Fruit fly (Drosophila melanogaster) whole organism, embryonic: Measurements from ENCODE around the gene Rpn11.

Experiments
- CG10366 ChIP-seq: fragments of 200-800 bp; sonication (Bioruptor generic); IDR thresholded peaks from 2 replicates; pipeline ENCODE4 v1.3.6; 2022; ENCODE audit warnings: missing biosample characterization, missing genetic modification characterization
- CG11093 ChIP-seq: fragments of 200-800 bp; sonication (Bioruptor generic); IDR thresholded peaks from 3 replicates; pipeline ENCODE4 v1.3.6; 2022; ENCODE audit warnings: missing biosample characterization, missing genetic modification characterization
- CG12155 ChIP-seq: fragments of 200-800 bp; sonication (Bioruptor generic); optimal IDR thresholded peaks from 3 replicates; lab custom pipeline; 2016; ENCODE audit warnings: missing biosample characterization, missing genetic modification characterization
- CG18619 ChIP-seq: fragments of 200-800 bp; sonication (Bioruptor generic); optimal IDR thresholded peaks from 3 replicates; lab custom pipeline; 2017; ENCODE audit warnings: missing biosample characterization, mild to moderate bottlenecking, missing genetic modification characterization
- CG2120 ChIP-seq: fragments of 200-800 bp; sonication (Bioruptor generic); optimal IDR thresholded peaks from 3 replicates; lab custom pipeline; 2016; ENCODE audit warnings: missing biosample characterization, missing genetic modification characterization
- CG2199 ChIP-seq: fragments of 200-800 bp; sonication (Bioruptor generic); IDR thresholded peaks from 3 replicates; pipeline ENCODE4 v1.3.6; 2022; ENCODE audit warnings: missing biosample characterization, missing genetic modification characterization
- CG2889 ChIP-seq: fragments of 200-800 bp; sonication (Bioruptor generic); IDR thresholded peaks from 3 replicates; pipeline ENCODE4 v1.3.6; 2022; ENCODE audit warnings: missing biosample characterization, missing genetic modification characterization
- CG32532 ChIP-seq: fragments of 200-800 bp; sonication (Bioruptor generic); IDR thresholded peaks from 2 replicates; pipeline ENCODE4 v1.3.6; 2022; ENCODE audit warnings: missing biosample characterization, missing genetic modification characterization
- CG34376 ChIP-seq: fragments of 200-800 bp; sonication (Bioruptor generic); optimal IDR thresholded peaks from 2 replicates; lab custom pipeline; 2018; ENCODE audit warnings: missing biosample characterization, mild to moderate bottlenecking, missing genetic modification characterization
- Dbx ChIP-seq: fragments of 200-800 bp; sonication (Bioruptor generic); IDR thresholded peaks from 3 replicates; pipeline ENCODE4 v1.3.6; 2022; ENCODE audit warnings: missing biosample characterization, missing genetic modification characterization
- Dip2 ChIP-seq: fragments of 200-800 bp; sonication (Bioruptor generic); IDR thresholded peaks from 2 replicates; pipeline ENCODE4 v1.3.6; 2022; ENCODE audit warnings: missing biosample characterization, missing genetic modification characterization
- Doc3 ChIP-seq: fragments of 200-800 bp; sonication (Bioruptor generic); IDR thresholded peaks from 3 replicates; pipeline ENCODE4 v1.3.6; 2022; ENCODE audit warnings: missing biosample characterization, missing genetic modification characterization; ENCODE audit not compliant: partially characterized antibody
- Drgx ChIP-seq: fragments of 200-800 bp; sonication (Bioruptor generic); IDR thresholded peaks from 2 replicates; pipeline ENCODE4 v1.3.6; 2022; ENCODE audit warnings: missing biosample characterization, missing genetic modification characterization
- Elba2 ChIP-seq: fragments of 200-800 bp; sonication (Bioruptor generic); optimal IDR thresholded peaks from 3 replicates; lab custom pipeline; 2016; ENCODE audit warnings: missing biosample characterization, missing genetic modification characterization
- Ets65A ChIP-seq: fragments of 200-800 bp; sonication (Bioruptor generic); peaks from one replicate; lab custom pipeline; 2016; ENCODE audit warnings: missing biosample characterization, missing genetic modification characterization
- Hey ChIP-seq: fragments of 200-800 bp; sonication (Bioruptor generic); optimal IDR thresholded peaks from 3 replicates; lab custom pipeline; 2018; ENCODE audit warnings: missing biosample characterization, mild to moderate bottlenecking, missing genetic modification characterization
- HmgZ ChIP-seq: fragments of 200-800 bp; sonication (Bioruptor generic); optimal IDR thresholded peaks from 2 replicates; lab custom pipeline; 2018; ENCODE audit warnings: missing biosample characterization, mild to moderate bottlenecking, missing genetic modification characterization
- Jarid2 ChIP-seq: fragments of 200-800 bp; sonication (Bioruptor generic); optimal IDR thresholded peaks from 3 replicates; lab custom pipeline; 2017; ENCODE audit warnings: mild to moderate bottlenecking, missing biosample characterization, missing genetic modification reagents, missing genetic modification characterization
- Max ChIP-seq: fragments of 200-800 bp; sonication (Bioruptor generic); optimal IDR thresholded peaks from 2 replicates; lab custom pipeline; 2016; ENCODE audit warnings: missing biosample characterization, mild to moderate bottlenecking, missing genetic modification characterization
- NFAT ChIP-seq: fragments of 200-800 bp; sonication (Bioruptor generic); IDR thresholded peaks from 2 replicates; pipeline ENCODE4 v1.3.6; 2022; ENCODE audit warnings: missing biosample characterization, missing genetic modification characterization
- Pdp1 ChIP-seq, 2 experiments: fragments of 200-800 bp; sonication (Bioruptor generic); optimal IDR thresholded peaks; 3 replicates each; lab custom pipeline; 2016; ENCODE audit warnings: missing biosample characterization in 2 of 2, missing genetic modification characterization in 2 of 2, mild to moderate bottlenecking in 1 of 2, moderate library complexity in 1 of 2
- Ptx1 ChIP-seq: fragments of 200-800 bp; sonication (Bioruptor generic); IDR thresholded peaks from 2 replicates; pipeline ENCODE4 v1.3.6; 2022; ENCODE audit warnings: missing biosample characterization, missing genetic modification characterization
- Taf1 ChIP-seq: fragments of 200-800 bp; sonication (Bioruptor generic); IDR thresholded peaks from 2 replicates; pipeline ENCODE4 v1.3.6; 2022; ENCODE audit warnings: missing biosample characterization, missing genetic modification characterization
- Tbp ChIP-seq: fragments of >200 bp; optimal IDR thresholded peaks from 2 replicates; lab custom pipeline; 2018; ENCODE audit warnings: missing biosample characterization, missing genetic modification characterization
- aop ChIP-seq: fragments of 200-800 bp; sonication (Bioruptor generic); IDR thresholded peaks from 2 replicates; pipeline ENCODE4 v1.3.6; 2022; ENCODE audit warnings: missing biosample characterization, missing genetic modification characterization
- chm ChIP-seq: fragments of 200-800 bp; sonication (Bioruptor generic); IDR thresholded peaks from 2 replicates; pipeline ENCODE4 v1.3.6; 2022; ENCODE audit warnings: missing biosample characterization, missing genetic modification characterization
- crc ChIP-seq: fragments of 200-800 bp; sonication (Bioruptor generic); optimal IDR thresholded peaks from 2 replicates; lab custom pipeline; 2016; ENCODE audit warnings: missing biosample characterization, missing genetic modification characterization
- cwo ChIP-seq: fragments of 200-800 bp; sonication (Bioruptor generic); optimal IDR thresholded peaks from 3 replicates; lab custom pipeline; 2017; ENCODE audit warnings: missing biosample characterization, missing genetic modification characterization, mild to moderate bottlenecking, moderate library complexity, missing genetic modification reagents
- danr ChIP-seq: fragments of 200-800 bp; sonication (Bioruptor generic); IDR thresholded peaks from 2 replicates; pipeline ENCODE4 v1.3.6; 2022; ENCODE audit warnings: missing biosample characterization, missing genetic modification characterization
- fd96Cb ChIP-seq: fragments of 200-800 bp; sonication (Bioruptor generic); optimal IDR thresholded peaks from 2 replicates; lab custom pipeline; 2018; ENCODE audit warnings: missing biosample characterization, mild to moderate bottlenecking, missing genetic modification characterization, moderate library complexity
- gcm2 ChIP-seq: fragments of 200-800 bp; sonication (Bioruptor generic); optimal IDR thresholded peaks from 2 replicates; lab custom pipeline; 2016; ENCODE audit warnings: missing biosample characterization, missing genetic modification characterization
- hth ChIP-seq: fragments of >200 bp; optimal IDR thresholded peaks from 2 replicates; lab custom pipeline; 2017; ENCODE audit warnings: inconsistent platforms
- jigr1 ChIP-seq: fragments of 200-800 bp; sonication (Bioruptor generic); IDR thresholded peaks from 3 replicates; pipeline ENCODE4 v1.3.6; 2022; ENCODE audit warnings: missing biosample characterization, missing genetic modification characterization
- kah ChIP-seq: fragments of 200-800 bp; sonication (Bioruptor generic); optimal IDR thresholded peaks from 2 replicates; lab custom pipeline; 2018; ENCODE audit warnings: missing biosample characterization, mild to moderate bottlenecking, missing genetic modification characterization
- mam ChIP-seq: fragments of 200-800 bp; sonication (Bioruptor generic); optimal IDR thresholded peaks from 3 replicates; lab custom pipeline; 2016; ENCODE audit warnings: missing biosample characterization, missing genetic modification characterization
- pfk ChIP-seq: fragments of 200-800 bp; sonication (Bioruptor generic); optimal IDR thresholded peaks from 2 replicates; lab custom pipeline; 2018; ENCODE audit warnings: missing biosample characterization, mild to moderate bottlenecking, missing genetic modification characterization, moderate library complexity
- pum ChIP-seq: fragments of 200-800 bp; sonication (Bioruptor generic); optimal IDR thresholded peaks from 2 replicates; lab custom pipeline; 2016; ENCODE audit warnings: missing biosample characterization, missing genetic modification characterization
- pzg ChIP-seq: fragments of 200-800 bp; sonication (Bioruptor generic); optimal IDR thresholded peaks from 3 replicates; lab custom pipeline; 2018; ENCODE audit warnings: missing biosample characterization, mild to moderate bottlenecking, missing genetic modification characterization, moderate library complexity
- row ChIP-seq: fragments of 200-800 bp; sonication (Bioruptor generic); IDR thresholded peaks from 3 replicates; pipeline ENCODE4 v1.3.6; 2022; ENCODE audit warnings: missing biosample characterization, missing genetic modification characterization
- slbo ChIP-seq: fragments of 200-800 bp; sonication (Bioruptor generic); IDR thresholded peaks from 2 replicates; pipeline ENCODE4 v1.3.6; 2022; ENCODE audit warnings: missing biosample characterization, missing genetic modification characterization
- sug ChIP-seq: fragments of 200-800 bp; optimal IDR thresholded peaks from 2 replicates; lab custom pipeline; 2019; ENCODE audit warnings: missing biosample characterization, mild to moderate bottlenecking, missing genetic modification characterization, moderate library complexity
- trem ChIP-seq: fragments of 200-800 bp; optimal IDR thresholded peaks from 3 replicates; lab custom pipeline; 2019; ENCODE audit warnings: missing biosample characterization, mild to moderate bottlenecking, missing genetic modification characterization, moderate library complexity

The Rpn11 gene

dm6 chr2L:5092145-5092544, 32.6 kb upstream of the Rpn11 start (continued):
- peak; percentile 47; the same call in 1 of the 3 replicates for TF ChIP-seq CG2199 (GFP tag; lab: Robert Waterston, UW)
- no peak for TF ChIP-seq HmgZ (tag; lab: Kevin White, UChicago)
- TF ChIP-seq Dip2 (GFP tag; lab: Robert Waterston, UW) = no peak
- no peak for TF ChIP-seq Doc3 (GFP tag; lab: Robert Waterston, UW)
- peak; percentile 32 for TF ChIP-seq CG32532 (GFP tag; lab: Robert Waterston, UW)
- no peak for TF ChIP-seq CG12155
- no peak for TF ChIP-seq Taf1 (GFP tag; lab: Robert Waterston, UW)
- TF ChIP-seq pum = no peak
- peak; percentile 44; the same call in 1 of the 2 replicates for TF ChIP-seq NFAT (GFP tag; lab: Robert Waterston, UW)
- no peak for TF ChIP-seq Hey (tag; lab: Kevin White, UChicago)
- TF ChIP-seq jigr1 (GFP tag; lab: Robert Waterston, UW) = no peak
- peak; percentile 9 for TF ChIP-seq CG2120 (GFP tag; lab: Kevin White, UChicago)
- TF ChIP-seq trem (tag; lab: Kevin White, UChicago) = no peak
- TF ChIP-seq Pdp1 (GFP tag; optimal IDR thresholded peaks at IDR 0.05; lab: Kevin White, UChicago) = no peak
- peak; percentile 21; the same call in 1 of the 2 replicates for TF ChIP-seq Ptx1 (GFP tag; lab: Robert Waterston, UW)
- TF ChIP-seq danr = no peak
- peak; percentile 17; the same call in 1 of the 2 replicates for TF ChIP-seq slbo
- no peak for TF ChIP-seq CG2889
- no peak for TF ChIP-seq Elba2 (GFP tag; lab: Kevin White, UChicago)
- TF ChIP-seq CG18619 = no peak
- TF ChIP-seq pfk (GFP tag; lab: Kevin White, UChicago) = no peak
- no peak for TF ChIP-seq fd96Cb (tag; lab: Kevin White, UChicago)
- TF ChIP-seq mam (GFP tag; lab: Kevin White, UChicago) = peak; percentile 31
- TF ChIP-seq sug = peak; percentile 27
- peak; percentile 6 for TF ChIP-seq Ets65A
- TF ChIP-seq CG34376 (GFP tag; lab: Kevin White, UChicago) = peak; percentile 77
- TF ChIP-seq gcm2 (GFP tag; lab: Kevin White, UChicago) = no peak
- TF ChIP-seq chm (GFP tag; lab: Robert Waterston, UW) = no peak
- TF ChIP-seq row (GFP tag; lab: Robert Waterston, UW) = peak; percentile 26; the same call in 1 of the 3 replicates

dm6 chr2L:5090352-5090751, 30.8 kb upstream of the Rpn11 start:
- no peak for TF ChIP-seq pzg (GFP tag; lab: Kevin White, UChicago)
- TF ChIP-seq Tbp (GFP tag; lab: Kevin White, UChicago) = no peak
- peak; percentile 7; the same call in 1 of the 2 replicates for TF ChIP-seq CG10366 (GFP tag; lab: Robert Waterston, UW)
- no peak for TF ChIP-seq cwo (GFP tag; lab: Kevin White, UChicago)
- TF ChIP-seq Drgx (GFP tag; lab: Robert Waterston, UW) = peak; percentile 44; the same call in 1 of the 2 replicates
- no peak for TF ChIP-seq aop (GFP tag; lab: Robert Waterston, UW)
- no peak for TF ChIP-seq kah (GFP tag; lab: Kevin White, UChicago)
- TF ChIP-seq CG11093 (GFP tag; lab: Robert Waterston, UW) = no peak
- TF ChIP-seq Dbx = no peak
- no peak for TF ChIP-seq Jarid2 (GFP tag; lab: Kevin White, UChicago)
- no peak for TF ChIP-seq Max (GFP tag; lab: Kevin White, UChicago)
- no peak for TF ChIP-seq crc (GFP tag; lab: Kevin White, UChicago)
- no peak for TF ChIP-seq hth (lab: Kevin White, UChicago)
